Worm (Caenorhabditis elegans) whole organism, L1 larva: Measurements from ENCODE around the gene frpr-21.
A peak's percentile ranks its signal among the peaks of the same experiment; 100 is the strongest.

Experiments
- Y116A8C.19 ChIP-seq: sonication (generic microtip); optimal IDR thresholded peaks from 2 replicates; lab custom pipeline; 2016; ENCODE audit warnings: missing compliant biosample characterization, missing genetic modification characterization, borderline replicate concordance
- aha-1 ChIP-seq: fragments of 150-350 bp; optimal IDR thresholded peaks from 2 replicates; lab custom pipeline; 2014; ENCODE audit warnings: missing biosample characterization, missing genetic modification characterization
- alr-1 ChIP-seq: fragments of 200-800 bp; sonication (Bioruptor generic); optimal IDR thresholded peaks from 2 replicates; lab custom pipeline; 2018; ENCODE audit warnings: borderline replicate concordance, mild to moderate bottlenecking, missing genetic modification characterization, missing compliant biosample characterization
- ama-1 ChIP-seq: fragments of 150-350 bp; optimal IDR thresholded peaks from 2 replicates; lab custom pipeline; 2014
- blmp-1 ChIP-seq: fragments of 150-350 bp; optimal IDR thresholded peaks from 2 replicates; lab custom pipeline; 2014; ENCODE audit warnings: missing biosample characterization, missing genetic modification characterization
- ceh-8 ChIP-seq: fragments of 200-800 bp; sonication (Bioruptor generic); optimal IDR thresholded peaks from 2 replicates; lab custom pipeline; 2018; ENCODE audit warnings: mild to moderate bottlenecking, missing genetic modification characterization, moderate library complexity, missing compliant biosample characterization
- ceh-82 ChIP-seq, 3 experiments: fragments of 150-350 bp in 1 of 3; sonication (generic microtip) in 2 of 3; optimal IDR thresholded peaks; 2 replicates each; lab custom pipeline; 2014 to 2017; ENCODE audit warnings: missing biosample characterization in 3 of 3, missing genetic modification characterization in 3 of 3
- ceh-88 ChIP-seq: fragments of 200-800 bp; sonication (Bioruptor generic); IDR thresholded peaks from 2 replicates; pipeline ENCODE4 v1.3.6; 2022; ENCODE audit warnings: missing genetic modification characterization, missing compliant biosample characterization
- ceh-90 ChIP-seq: sonication (generic microtip); optimal IDR thresholded peaks from 2 replicates; lab custom pipeline; 2016; ENCODE audit warnings: missing genetic modification characterization, missing compliant biosample characterization
- dpl-1 ChIP-seq, 3 experiments: fragments of 150-350 bp in 2 of 3; sonication (generic microtip) in 1 of 3; optimal IDR thresholded peaks; 2 replicates each; lab custom pipeline; 2014 to 2017; ENCODE audit warnings: missing biosample characterization in 3 of 3, missing genetic modification characterization in 3 of 3, missing genetic modification reagents in 3 of 3
- efl-1 ChIP-seq, 4 experiments: fragments of 150-350 bp; optimal IDR thresholded peaks in 3 of 4; peaks in 1 of 4; 1 replicate in 1 of 4; 2 replicates in 3 of 4; lab custom pipeline; 2014; ENCODE audit warnings: missing biosample characterization in 2 of 4, missing genetic modification characterization in 2 of 4, missing genetic modification reagents in 2 of 4
- efl-3 ChIP-seq: fragments of 200-800 bp; sonication (Bioruptor generic); optimal IDR thresholded peaks from 2 replicates; lab custom pipeline; 2018; ENCODE audit warnings: mild to moderate bottlenecking, missing genetic modification characterization, missing compliant biosample characterization
- elt-2 ChIP-seq: sonication (generic microtip); optimal IDR thresholded peaks from 2 replicates; lab custom pipeline; 2016; ENCODE audit warnings: missing genetic modification characterization, mild to moderate bottlenecking, inconsistent platforms, missing compliant biosample characterization, missing genetic modification reagents
- ets-5 ChIP-seq: fragments of 200-800 bp; sonication (Bioruptor generic); IDR thresholded peaks from 2 replicates; pipeline ENCODE4 v1.3.6; 2022; ENCODE audit warnings: missing genetic modification characterization, missing compliant biosample characterization
- fkh-10 ChIP-seq: sonication (generic microtip); optimal IDR thresholded peaks from 2 replicates; lab custom pipeline; 2017; ENCODE audit warnings: missing biosample characterization, missing genetic modification reagents, missing genetic modification characterization
- fkh-4 ChIP-seq: sonication (generic microtip); optimal IDR thresholded peaks from 2 replicates; lab custom pipeline; 2016; ENCODE audit warnings: missing compliant biosample characterization, missing genetic modification characterization, borderline replicate concordance
- grh-1 ChIP-seq: fragments of 200-800 bp; sonication (Bioruptor generic); IDR thresholded peaks from 2 replicates; pipeline ENCODE4 v1.3.6; 2022; ENCODE audit warnings: missing genetic modification reagents, missing genetic modification characterization, missing compliant biosample characterization
- hpl-2 ChIP-seq: fragments of 150-350 bp; optimal IDR thresholded peaks from 2 replicates; lab custom pipeline; 2014; ENCODE audit warnings: missing biosample characterization, missing genetic modification reagents, missing genetic modification characterization
- irx-1 ChIP-seq: sonication (generic microtip); optimal IDR thresholded peaks from 2 replicates; lab custom pipeline; 2016; ENCODE audit warnings: missing genetic modification characterization, missing compliant biosample characterization
- lin-13 ChIP-seq: fragments of 150-350 bp; optimal IDR thresholded peaks from 2 replicates; lab custom pipeline; 2014; ENCODE audit warnings: missing biosample characterization, missing genetic modification reagents, missing genetic modification characterization
- lin-14 ChIP-seq: fragments of 200-800 bp; sonication (Bioruptor generic); optimal IDR thresholded peaks from 2 replicates; lab custom pipeline; 2018; ENCODE audit warnings: mild to moderate bottlenecking, missing genetic modification characterization, moderate library complexity, missing compliant biosample characterization
- lin-15B ChIP-seq: fragments of 150-350 bp; sonication (generic microtip); optimal IDR thresholded peaks from 3 replicates; lab custom pipeline; 2014; ENCODE audit warnings: missing biosample characterization, missing genetic modification characterization
- lin-35 ChIP-seq, 2 experiments: fragments of 150-350 bp; optimal IDR thresholded peaks; 2 replicates each; lab custom pipeline; 2014; ENCODE audit warnings: missing biosample characterization in 2 of 2, missing genetic modification characterization in 2 of 2, missing genetic modification reagents in 2 of 2
- lir-3 ChIP-seq: sonication (generic microtip); optimal IDR thresholded peaks from 2 replicates; lab custom pipeline; 2016; ENCODE audit warnings: mild to moderate bottlenecking, missing genetic modification characterization, moderate library complexity, missing compliant biosample characterization; ENCODE audit not compliant: poor library complexity
- lsy-2 ChIP-seq, 2 experiments: fragments of 150-350 bp; optimal IDR thresholded peaks; 2 replicates each; lab custom pipeline; 2014; ENCODE audit warnings: missing biosample characterization in 2 of 2, missing genetic modification characterization in 2 of 2
- mdl-1 ChIP-seq, 2 experiments: fragments of 150-350 bp; optimal IDR thresholded peaks; 2 replicates each; lab custom pipeline; 2014 to 2017; ENCODE audit warnings: missing biosample characterization in 2 of 2, missing genetic modification characterization in 2 of 2, inconsistent platforms in 1 of 2
- mep-1 ChIP-seq: fragments of 150-350 bp; optimal IDR thresholded peaks from 2 replicates; lab custom pipeline; 2014; ENCODE audit warnings: missing biosample characterization, missing genetic modification characterization
- nhr-11 ChIP-seq: fragments of 150-350 bp; optimal IDR thresholded peaks from 2 replicates; lab custom pipeline; 2014; ENCODE audit warnings: missing biosample characterization, missing genetic modification characterization
- nhr-12 ChIP-seq: sonication (generic microtip); optimal IDR thresholded peaks from 2 replicates; lab custom pipeline; 2017; ENCODE audit warnings: missing biosample characterization, missing genetic modification characterization
- nhr-19 ChIP-seq: fragments of 200-800 bp; sonication (Bioruptor generic); conservative IDR thresholded peaks from 2 replicates; pipeline ENCODE4 v1.3.6; 2022; ENCODE audit warnings: missing genetic modification characterization, missing compliant biosample characterization
- nhr-20 ChIP-seq: sonication (generic microtip); optimal IDR thresholded peaks from 2 replicates; lab custom pipeline; 2016; ENCODE audit warnings: mild to moderate bottlenecking, missing genetic modification characterization, missing compliant biosample characterization
- nhr-47 ChIP-seq: sonication (generic microtip); optimal IDR thresholded peaks from 2 replicates; lab custom pipeline; 2016; ENCODE audit warnings: mild to moderate bottlenecking, missing genetic modification characterization, moderate library complexity, missing compliant biosample characterization
- nhr-71 ChIP-seq: sonication (generic microtip); optimal IDR thresholded peaks from 2 replicates; lab custom pipeline; 2016; ENCODE audit warnings: mild to moderate bottlenecking, missing genetic modification characterization, moderate library complexity, missing compliant biosample characterization
- nhr-77 ChIP-seq: fragments of 150-350 bp; optimal IDR thresholded peaks from 2 replicates; lab custom pipeline; 2014; ENCODE audit warnings: missing biosample characterization, missing genetic modification characterization
- nhr-84 ChIP-seq: sonication (generic microtip); optimal IDR thresholded peaks from 2 replicates; lab custom pipeline; 2017; ENCODE audit warnings: missing biosample characterization, missing genetic modification characterization
- nhr-85 ChIP-seq: sonication (generic microtip); peaks from one replicate; lab custom pipeline; 2016; ENCODE audit warnings: missing genetic modification characterization, inconsistent platforms, missing compliant biosample characterization
- nhr-90 ChIP-seq: sonication (generic microtip); optimal IDR thresholded peaks from 2 replicates; lab custom pipeline; 2016; ENCODE audit warnings: mild to moderate bottlenecking, missing genetic modification characterization, missing compliant biosample characterization; ENCODE audit not compliant: poor library complexity
- snu-23 ChIP-seq: sonication (generic microtip); optimal IDR thresholded peaks from 2 replicates; lab custom pipeline; 2016; ENCODE audit warnings: missing genetic modification characterization, missing compliant biosample characterization
- sup-37 ChIP-seq: fragments of 200-800 bp; sonication (Bioruptor generic); optimal IDR thresholded peaks from 2 replicates; lab custom pipeline; 2018; ENCODE audit warnings: mild to moderate bottlenecking, missing genetic modification characterization, missing compliant biosample characterization
- swsn-7 ChIP-seq: sonication (generic microtip); optimal IDR thresholded peaks from 2 replicates; lab custom pipeline; 2016; ENCODE audit warnings: missing genetic modification characterization, missing compliant biosample characterization
- tbx-2 ChIP-seq: sonication (generic microtip); optimal IDR thresholded peaks from 2 replicates; lab custom pipeline; 2016; ENCODE audit warnings: missing genetic modification characterization, missing compliant biosample characterization
- unc-62 ChIP-seq: fragments of 150-350 bp; optimal IDR thresholded peaks from 2 replicates; lab custom pipeline; 2014; ENCODE audit warnings: missing biosample characterization, missing genetic modification reagents, missing genetic modification characterization
- xbp-1 ChIP-seq: sonication (generic microtip); optimal IDR thresholded peaks from 2 replicates; lab custom pipeline; 2016; ENCODE audit warnings: missing genetic modification characterization, missing compliant biosample characterization
- zag-1 ChIP-seq: fragments of 150-350 bp; optimal IDR thresholded peaks from 2 replicates; lab custom pipeline; 2014; ENCODE audit warnings: missing biosample characterization, missing genetic modification characterization

Gene frpr-21

DNA sequence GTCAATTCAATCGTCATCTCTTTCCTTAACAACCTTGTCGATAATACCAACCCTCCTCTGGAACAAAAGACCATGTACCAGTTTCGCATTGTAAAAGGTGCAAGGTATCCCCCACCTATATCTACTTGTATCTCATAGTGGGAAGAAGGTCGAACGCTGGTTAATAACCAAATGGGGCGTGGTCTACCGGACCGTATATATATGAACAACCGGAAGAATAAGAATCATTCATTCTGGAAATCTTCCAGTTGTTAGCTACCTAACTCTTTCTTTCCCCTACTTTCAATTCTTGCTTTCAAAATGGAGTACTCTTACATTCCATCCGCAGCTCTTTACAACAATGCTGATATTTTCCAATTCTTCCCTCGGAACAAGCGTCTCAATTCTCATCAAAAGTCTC, 39.4 kb upstream of the frpr-21 start, which contains the start of gene ZK673.5:
Gene ZK673.5 (plus strand): TSS at position 301 of the 400 bp plus-strand sequence.
- TF ChIP-seq tbx-2 (tag; lab: Kevin White, UChicago) (no peak), dpl-1 (GFP tag; optimal IDR thresholded peaks at IDR 0.05; lab: Kevin White, UChicago) (no peak), ceh-82 (tag; optimal IDR thresholded peaks at IDR 0.05; lab: Kevin White, UChicago) (no peak)

DNA sequence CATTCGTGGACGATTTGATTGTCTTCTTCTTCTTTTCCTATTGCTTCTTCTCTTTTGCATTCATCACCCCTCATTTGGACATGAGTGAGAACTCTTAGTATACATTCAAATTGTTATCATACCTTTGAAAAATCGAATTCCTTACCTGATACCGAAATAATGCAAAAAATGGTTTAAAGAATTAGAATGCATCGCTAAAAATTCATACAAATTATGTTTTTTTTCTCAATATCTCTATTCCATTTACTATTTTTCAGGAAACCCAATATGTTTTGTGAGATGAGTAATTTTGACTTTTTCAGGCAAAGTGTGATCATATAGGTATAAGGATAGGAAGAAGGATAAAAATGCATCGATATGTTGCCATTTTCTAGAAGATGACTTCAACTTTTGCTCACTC, 35.1 kb upstream of the frpr-21 start, which contains the start of gene ZK673.11:
Gene ZK673.11 (plus strand): TSS at position 301 of the 400 bp plus-strand sequence.
- TF ChIP-seq sup-37 (no peak), aha-1 (tag; lab: Kevin White, UChicago) (no peak), nhr-90 (tag; lab: Kevin White, UChicago) (no peak), nhr-77 (no peak), nhr-11 (tag; lab: Kevin White, UChicago) (no peak), nhr-20 (tag; lab: Kevin White, UChicago) (no peak), efl-3 (GFP tag; lab: Kevin White, UChicago) (no peak), unc-62 (no peak), alr-1 (tag; lab: Kevin White, UChicago) (no peak), lin-15B (tag; lab: Kevin White, UChicago) (no peak), lir-3 (tag; lab: Kevin White, UChicago) (no peak), ceh-90 (tag; lab: Kevin White, UChicago) (no peak), tbx-2 (tag; lab: Kevin White, UChicago) (no peak)

DNA sequence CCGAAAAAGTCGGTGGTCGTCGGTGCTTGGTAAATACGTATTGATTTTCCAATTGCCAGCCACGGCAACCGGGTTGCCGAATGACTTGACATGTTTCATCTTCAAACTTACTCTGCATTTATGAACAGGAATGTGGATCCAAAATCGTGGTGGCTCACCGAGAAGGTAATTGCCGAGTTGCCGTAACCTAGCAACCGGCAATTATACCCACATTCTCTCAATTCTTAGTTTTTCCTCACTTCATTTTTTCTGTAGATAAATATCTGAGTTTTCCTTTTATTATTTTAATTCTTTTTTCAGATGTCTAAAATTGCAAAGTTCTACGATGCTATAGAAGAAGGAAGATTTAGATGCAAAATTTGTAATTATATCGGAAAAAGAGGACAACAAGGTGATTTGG, 30.8 kb upstream of the frpr-21 start, which contains the start of gene ZK673.4:
Gene ZK673.4 (plus strand): TSS at position 301 of the 400 bp plus-strand sequence.
- no peak for TF ChIP-seq aha-1 (tag; lab: Kevin White, UChicago)
- no peak for TF ChIP-seq ceh-90 (tag; lab: Kevin White, UChicago)
- no peak for TF ChIP-seq nhr-19 (GFP tag; lab: Robert Waterston, UW)
- no peak for TF ChIP-seq unc-62
- TF ChIP-seq zag-1 (tag; lab: Kevin White, UChicago): no peak
- no peak for TF ChIP-seq Y116A8C.19
- TF ChIP-seq nhr-11 (tag; lab: Kevin White, UChicago): no peak
- no peak for TF ChIP-seq lin-13 (GFP tag; lab: Kevin White, UChicago)
- TF ChIP-seq lin-14 (GFP tag; lab: Kevin White, UChicago): no peak
- no peak for TF ChIP-seq xbp-1 (tag; lab: Kevin White, UChicago)
- TF ChIP-seq ets-5 (GFP tag; lab: Robert Waterston, UW): no peak
- no peak for TF ChIP-seq mep-1
- no peak for TF ChIP-seq grh-1 (GFP tag; lab: Robert Waterston, UW)
- TF ChIP-seq ceh-88 (GFP tag; lab: Robert Waterston, UW): no peak
- no peak for TF ChIP-seq ceh-82 (tag; optimal IDR thresholded peaks at IDR 0.05; lab: Kevin White, UChicago)
- TF ChIP-seq nhr-77: no peak
- no peak for TF ChIP-seq irx-1 (tag; lab: Kevin White, UChicago)
- TF ChIP-seq sup-37: no peak
- TF ChIP-seq, all 84 proteins: peak for 0

DNA sequence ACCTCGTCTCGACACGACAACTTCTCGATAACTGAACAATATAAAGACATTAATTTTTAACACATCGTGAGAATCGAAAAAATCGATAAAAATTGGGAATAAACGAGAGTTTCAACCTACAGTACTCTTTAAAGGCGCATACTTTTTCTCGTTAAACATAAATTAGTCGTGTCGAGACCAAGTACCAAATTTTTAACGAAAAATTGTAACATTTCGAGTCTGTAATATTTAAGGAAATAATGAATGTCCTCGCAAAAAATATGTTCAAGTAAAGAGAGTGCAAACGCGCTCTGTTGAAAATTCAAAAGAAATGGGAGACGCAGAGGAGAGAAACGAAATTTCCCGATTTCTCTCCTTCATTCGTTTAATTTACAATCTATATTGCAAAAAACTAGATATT, 28.5 kb upstream of the frpr-21 start:
- no peak for TF ChIP-seq mdl-1 (tag; optimal IDR thresholded peaks at IDR 0.05; lab: Kevin White, UChicago)
- peak; percentile 30 for TF ChIP-seq snu-23
- no peak for TF ChIP-seq mep-1
- no peak for TF ChIP-seq zag-1 (tag; lab: Kevin White, UChicago)
- peak; percentile 11 for TF ChIP-seq blmp-1
- TF ChIP-seq ceh-8: no peak
- TF ChIP-seq swsn-7 (tag; lab: Kevin White, UChicago): no peak
- no peak for TF ChIP-seq alr-1 (tag; lab: Kevin White, UChicago)
- TF ChIP-seq ama-1: peak; percentile 69
- TF ChIP-seq nhr-85 (tag; lab: Kevin White, UChicago): peak; percentile 12
- no peak for TF ChIP-seq nhr-11 (tag; lab: Kevin White, UChicago)
- no peak for TF ChIP-seq hpl-2 (GFP tag; lab: Kevin White, UChicago)
- peak in 1 of 2 experiments; percentile 12 for TF ChIP-seq efl-1 (optimal IDR thresholded peaks at IDR 0.05; lab: Kevin White, UChicago)
- TF ChIP-seq efl-1 (GFP tag; optimal IDR thresholded peaks at IDR 0.05 in 1 of 2; lab: Kevin White, UChicago): peak in 1 of 2 experiments; percentile 18
- TF ChIP-seq nhr-47 (tag; lab: Kevin White, UChicago): peak; percentile 10
- TF ChIP-seq lsy-2 (tag; optimal IDR thresholded peaks at IDR 0.05; lab: Kevin White, UChicago): peak in 1 of 2 experiments; percentile 18
- no peak for TF ChIP-seq nhr-84
- TF ChIP-seq Y116A8C.19: no peak
- TF ChIP-seq elt-2: peak; percentile 37
- TF ChIP-seq nhr-12: no peak
- TF ChIP-seq fkh-10: no peak
- peak; percentile 11 for TF ChIP-seq tbx-2 (tag; lab: Kevin White, UChicago)
- TF ChIP-seq nhr-90 (tag; lab: Kevin White, UChicago): peak; percentile 35
- TF ChIP-seq fkh-4 (tag; lab: Kevin White, UChicago): no peak
- no peak for TF ChIP-seq sup-37
- peak; percentile 27 for TF ChIP-seq nhr-71 (tag; lab: Kevin White, UChicago)
- no peak for TF ChIP-seq lir-3 (tag; lab: Kevin White, UChicago)
- TF ChIP-seq lin-35 (GFP tag; optimal IDR thresholded peaks at IDR 0.05; lab: Kevin White, UChicago): peak in 1 of 2 experiments; percentile 22
